Fruit fly (Drosophila melanogaster): Measurements from ENCODE around the gene Las.

Las gene

dm6 chr3L:20410780-20411179, 21.4 kb downstream of the Las start (continued):
- TF ChIP-seq CG33213 (GFP tag; optimal IDR thresholded peaks at IDR 0.05), result no peak
- TF ChIP-seq tll (GFP tag; optimal IDR thresholded peaks at IDR 0.05), result no peak
- no peak for TF ChIP-seq cato (GFP tag; optimal IDR thresholded peaks at IDR 0.05; ENCODE audit: borderline replicate concordance)
- TF ChIP-seq NfI (GFP tag; optimal IDR thresholded peaks at IDR 0.05), result peak; percentile 10
- no peak for TF ChIP-seq lmd (GFP tag; IDR thresholded peaks at IDR 0.05)
- TF ChIP-seq aop (GFP tag; IDR thresholded peaks at IDR 0.05), result no peak
- no peak for TF ChIP-seq tio (GFP tag; optimal IDR thresholded peaks at IDR 0.05)
- peak; percentile 53 for TF ChIP-seq exex (tag; optimal IDR thresholded peaks at IDR 0.05)
- no peak for TF ChIP-seq CG1647 (GFP tag; optimal IDR thresholded peaks at IDR 0.05)
- no peak for TF ChIP-seq CG13775 (GFP tag; optimal IDR thresholded peaks at IDR 0.05)
- TF ChIP-seq Hr3 (GFP tag; optimal IDR thresholded peaks at IDR 0.05), result no peak
- no peak for TF ChIP-seq TFAM (GFP tag; optimal IDR thresholded peaks at IDR 0.05)
- no peak for TF ChIP-seq Trl (optimal IDR thresholded peaks at IDR 0.05)
- no peak for TF ChIP-seq Trl (GFP tag; optimal IDR thresholded peaks at IDR 0.05)
- no peak for TF ChIP-seq sc (optimal IDR thresholded peaks at IDR 0.05)
- TF ChIP-seq sc (GFP tag; optimal IDR thresholded peaks at IDR 0.05), result no peak
- TF ChIP-seq CG7357 (GFP tag; IDR thresholded peaks at IDR 0.05), result no peak
- TF ChIP-seq CG9932 (GFP tag; IDR thresholded peaks at IDR 0.05), result no peak
- no peak for TF ChIP-seq CG4854 (GFP tag; optimal IDR thresholded peaks at IDR 0.05)
- no peak for TF ChIP-seq CG31388 (GFP tag; optimal IDR thresholded peaks at IDR 0.05)
- TF ChIP-seq CG1832 (GFP tag; optimal IDR thresholded peaks at IDR 0.05), result no peak
- TF ChIP-seq unpg (GFP tag; optimal IDR thresholded peaks at IDR 0.05), result peak; percentile 42
- TF ChIP-seq CG8290 (GFP tag; optimal IDR thresholded peaks at IDR 0.05), result no peak
- TF ChIP-seq CG8290 (tag; optimal IDR thresholded peaks at IDR 0.05), result peak in 1 of 2 experiments; percentile 17
- TF ChIP-seq B-H2 (GFP tag; optimal IDR thresholded peaks at IDR 0.05), result peak; percentile 24
- TF ChIP-seq CG9215 (GFP tag; IDR thresholded peaks at IDR 0.05), result no peak
- no peak for TF ChIP-seq CG13123 (GFP tag; optimal IDR thresholded peaks at IDR 0.05)
- TF ChIP-seq CG32772 (GFP tag; IDR thresholded peaks at IDR 0.05), result no peak
- TF ChIP-seq CG6765 (GFP tag; optimal IDR thresholded peaks at IDR 0.05), result peak; percentile 17
- TF ChIP-seq CG7745 (tag; optimal IDR thresholded peaks at IDR 0.05), result no peak
- no peak for TF ChIP-seq Fer1 (GFP tag; optimal IDR thresholded peaks at IDR 0.05)
- no peak for TF ChIP-seq Dref (GFP tag; IDR thresholded peaks at IDR 0.05)
- TF ChIP-seq CG11247 (GFP tag; IDR thresholded peaks at IDR 0.05), result no peak
- TF ChIP-seq inv (GFP tag; IDR thresholded peaks at IDR 0.05; ENCODE audit: partially characterized antibody), result no peak
- TF ChIP-seq ranshi (GFP tag; IDR thresholded peaks at IDR 0.05), result no peak
- no peak for TF ChIP-seq lbe (GFP tag; optimal IDR thresholded peaks at IDR 0.05)
- TF ChIP-seq CG15269 (tag; optimal IDR thresholded peaks at IDR 0.05), result no peak
- TF ChIP-seq hth (optimal IDR thresholded peaks at IDR 0.05), result no peak
- no peak for TF ChIP-seq Mes4 (GFP tag; optimal IDR thresholded peaks at IDR 0.05)
- no peak for TF ChIP-seq disco-r (GFP tag; optimal IDR thresholded peaks at IDR 0.05)
- TF ChIP-seq cg (GFP tag; optimal IDR thresholded peaks at IDR 0.05), result peak; percentile 60
- no peak for TF ChIP-seq Doc2 (GFP tag; IDR thresholded peaks at IDR 0.05)
- TF ChIP-seq CG13296 (GFP tag; optimal IDR thresholded peaks at IDR 0.05), result peak; percentile 13
- TF ChIP-seq CG12769 (tag; optimal IDR thresholded peaks at IDR 0.05), result no peak
- no peak for TF ChIP-seq ac (GFP tag; optimal IDR thresholded peaks at IDR 0.05)
- TF ChIP-seq tna (GFP tag; IDR thresholded peaks at IDR 0.05; ENCODE audit: partially characterized antibody), result no peak
- no peak for TF ChIP-seq grn (GFP tag; optimal IDR thresholded peaks at IDR 0.05)
- no peak for TF ChIP-seq ase (GFP tag; IDR thresholded peaks at IDR 0.05)
- TF ChIP-seq Ets97D (GFP tag; optimal IDR thresholded peaks at IDR 0.05), result peak; percentile 90
- no peak for TF ChIP-seq CG8281 (tag; optimal IDR thresholded peaks at IDR 0.05)
- TF ChIP-seq sd (tag; optimal IDR thresholded peaks at IDR 0.05), result peak; percentile 26
- TF ChIP-seq CG12659 (GFP tag; optimal IDR thresholded peaks at IDR 0.05), result peak; percentile 8
- no peak for TF ChIP-seq Hand (GFP tag; optimal IDR thresholded peaks at IDR 0.05)

Data from whole organism, embryonic.